Fruit fly (Drosophila melanogaster): ENCODE measurements around the gene CG17350.

The CG17350 gene

dm6 chr2L:19414233-19414749 is 33.6 kb downstream of the CG17350 start (continued):
- peak; percentile 61 for TF ChIP-seq sd (tag; optimal IDR thresholded peaks at IDR 0.05)
- peak; percentile 26; the same call in 1 of the 2 replicates for TF ChIP-seq Adf1 (GFP tag; IDR thresholded peaks at IDR 0.05)
- no peak for TF ChIP-seq Optix (GFP tag; IDR thresholded peaks at IDR 0.05)
- no peak for TF ChIP-seq CG8089 (GFP tag; optimal IDR thresholded peaks at IDR 0.05)
- TF ChIP-seq chinmo (GFP tag; IDR thresholded peaks at IDR 0.05; ENCODE audit: partially characterized antibody) = peak; percentile 66; the same call in 3 of the 4 replicates

DNA sequence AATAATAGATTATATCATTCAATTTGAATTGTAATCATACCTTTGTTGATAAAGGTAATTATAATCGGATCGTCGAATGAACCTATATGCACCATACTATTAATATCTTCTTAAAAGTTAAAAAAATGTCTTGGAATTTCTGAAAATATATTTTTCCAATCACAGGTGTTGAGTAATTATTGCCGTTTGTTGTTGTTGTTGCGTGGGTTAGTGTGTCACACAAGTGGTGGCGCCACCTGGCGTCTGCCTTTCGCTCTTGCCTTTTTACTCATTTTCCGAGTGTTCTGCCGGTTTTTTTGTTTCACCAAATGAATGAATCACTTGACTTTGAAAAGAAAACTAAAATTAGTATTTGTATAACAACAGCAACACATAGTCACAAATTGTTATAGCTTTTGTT is 34.4 kb downstream of the CG17350 start:
- TF ChIP-seq stwl (tag; optimal IDR thresholded peaks at IDR 0.05) (peak; percentile 19), z (GFP tag; IDR thresholded peaks at IDR 0.05) (peak; percentile 94), CG4360 (GFP tag; IDR thresholded peaks at IDR 0.05) (peak; percentile 89), CG7357 (GFP tag; IDR thresholded peaks at IDR 0.05) (no peak), Lpt (GFP tag; optimal IDR thresholded peaks at IDR 0.05) (no peak), CG2199 (GFP tag; IDR thresholded peaks at IDR 0.05) (0 out of 3 replicates have a peak, but pooled peaks have one; percentile 18), CG16815 (GFP tag; optimal IDR thresholded peaks at IDR 0.05) (no peak), sens (GFP tag) (peak; percentile 53), Pdp1 (GFP tag; optimal IDR thresholded peaks at IDR 0.05) (peak in 1 of 2 experiments; percentile 53), CTCF (GFP tag; optimal IDR thresholded peaks at IDR 0.05) (peak; percentile 91), Med (GFP tag) (peak; percentile 44), p53 (GFP tag; optimal IDR thresholded peaks at IDR 0.05) (no peak), sr (GFP tag; IDR thresholded peaks at IDR 0.05) (peak; percentile 62; the same call in 2 of the 3 replicates)

DNA sequence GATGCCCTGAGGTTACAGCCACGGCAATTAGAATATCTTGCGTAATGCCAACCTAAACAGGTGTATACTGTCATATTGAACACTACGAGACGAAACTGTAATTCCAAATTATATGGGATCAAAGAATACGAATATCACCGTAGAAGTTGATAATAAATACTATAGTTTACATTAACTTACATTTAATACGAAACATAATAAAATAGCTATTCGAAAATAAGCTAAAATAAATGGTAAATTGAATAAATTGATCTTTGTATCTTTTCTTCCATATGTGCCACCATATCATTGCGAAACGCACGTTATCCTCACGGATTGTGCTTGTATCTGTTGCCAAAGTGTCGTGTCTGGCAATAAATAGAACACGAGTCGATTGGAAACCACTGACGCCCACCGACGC is 35.1 kb downstream of the CG17350 start:
- no peak for TF ChIP-seq CG10431 (GFP tag; optimal IDR thresholded peaks at IDR 0.05)
- TF ChIP-seq Dp (GFP tag; optimal IDR thresholded peaks at IDR 0.05) = no peak
- TF ChIP-seq C15 (GFP tag; IDR thresholded peaks at IDR 0.05) = no peak
- TF ChIP-seq HLH54F (GFP tag; optimal IDR thresholded peaks at IDR 0.05) = peak; percentile 8
- TF ChIP-seq mam (GFP tag; optimal IDR thresholded peaks at IDR 0.05) = no peak
- no peak for TF ChIP-seq E2f2 (GFP tag; IDR thresholded peaks at IDR 0.05)
- TF ChIP-seq exex (tag; optimal IDR thresholded peaks at IDR 0.05) = no peak
- TF ChIP-seq HLH4C (GFP tag; IDR thresholded peaks at IDR 0.05; ENCODE audit: partially characterized antibody) = no peak
- no peak for TF ChIP-seq CG34422 (GFP tag; IDR thresholded peaks at IDR 0.05)
- TF ChIP-seq Dbx (GFP tag; IDR thresholded peaks at IDR 0.05) = 0 out of 3 replicates have a peak, but pooled peaks have one; percentile 20
- TF ChIP-seq wor (GFP tag; IDR thresholded peaks at IDR 0.05) = no peak
- peak; percentile 28; the same call in 1 of the 3 replicates for TF ChIP-seq row (GFP tag; IDR thresholded peaks at IDR 0.05)
- TF ChIP-seq CG7372 (GFP tag; IDR thresholded peaks at IDR 0.05) = no peak
- TF ChIP-seq lab (GFP tag; optimal IDR thresholded peaks at IDR 0.05) = peak; percentile 31
- no peak for TF ChIP-seq hth (optimal IDR thresholded peaks at IDR 0.05)
- TF ChIP-seq Sox100B (GFP tag; optimal IDR thresholded peaks at IDR 0.05) = no peak
- TF ChIP-seq Meics (GFP tag; optimal IDR thresholded peaks at IDR 0.05) = peak; percentile 49
- no peak for TF ChIP-seq dimm (GFP tag; IDR thresholded peaks at IDR 0.05)
- TF ChIP-seq CG2678 (tag; optimal IDR thresholded peaks at IDR 0.05) = peak; percentile 40
- TF ChIP-seq slp2 (GFP tag; optimal IDR thresholded peaks at IDR 0.05) = no peak
- no peak for TF ChIP-seq CG6791 (GFP tag; IDR thresholded peaks at IDR 0.05; ENCODE audit: partially characterized antibody)
- no peak for TF ChIP-seq CG3407 (GFP tag; optimal IDR thresholded peaks at IDR 0.05)
- TF ChIP-seq CG12659 (GFP tag; optimal IDR thresholded peaks at IDR 0.05) = peak; percentile 35
- TF ChIP-seq Fer3 (tag; optimal IDR thresholded peaks at IDR 0.05) = peak; percentile 24
- peak; percentile 50 for TF ChIP-seq CG12769 (tag; optimal IDR thresholded peaks at IDR 0.05)
- TF ChIP-seq dmrt99B (tag; optimal IDR thresholded peaks at IDR 0.05) = no peak
- no peak for TF ChIP-seq CG6683 (GFP tag; optimal IDR thresholded peaks at IDR 0.05)
- TF ChIP-seq Taf1 (GFP tag; IDR thresholded peaks at IDR 0.05) = no peak
- TF ChIP-seq zfh2 (GFP tag; optimal IDR thresholded peaks at IDR 0.05) = peak; percentile 16
- TF ChIP-seq nmo (GFP tag; optimal IDR thresholded peaks at IDR 0.05) = no peak
- TF ChIP-seq MESR4 (GFP tag; optimal IDR thresholded peaks at IDR 0.05) = no peak
- peak; percentile 47 for TF ChIP-seq CG9817 (tag; optimal IDR thresholded peaks at IDR 0.05)
